Worm (Caenorhabditis elegans) whole organism, dauer: ENCODE measurements around the gene col-115.

ENCODE experiments used
- unc-62 ChIP-seq: sonication (generic microtip); optimal IDR thresholded peaks from 2 replicates; lab custom pipeline; 2017; ENCODE audit warnings: missing biosample characterization, missing genetic modification reagents, missing genetic modification characterization

col-115 gene

ce11 chrIV:8016694-8017093 is 28.2 kb downstream of the col-115 start, which contains the start of gene elpc-4:
Gene elpc-4 (plus strand): TSS chrIV:8016994.
- TF ChIP-seq unc-62 = no peak

- no peak for TF ChIP-seq unc-62
Observed at ce11 chrIV:8019772-8020496, 31.4 kb downstream of the col-115 start, which contains the start of gene dnc-4. Gene dnc-4 (minus strand): TSS chrIV:8019808.

ce11 chrIV:8022035-8022673 is 33.7 kb downstream of the col-115 start, which contains the start of gene C26B2.2:
Gene C26B2.2 (minus strand): TSS chrIV:8022122.
- no peak for TF ChIP-seq unc-62

- TF ChIP-seq unc-62 = no peak
Observed at ce11 chrIV:8023861-8024260, 35.4 kb downstream of the col-115 start.

ce11 chrIV:8026361-8026760 is 37.9 kb downstream of the col-115 start:
- no peak for TF ChIP-seq unc-62

ce11 chrIV:8027293-8027866 is 38.9 kb downstream of the col-115 start:
- TF ChIP-seq unc-62 = no peak

ce11 chrIV:8028372-8028771 is 39.9 kb downstream of the col-115 start:
- TF ChIP-seq unc-62 = no peak

- TF ChIP-seq unc-62 = no peak
Observed at ce11 chrIV:8029413-8029812, 40.9 kb downstream of the col-115 start, which contains the start of gene nhr-31. Gene nhr-31 (minus strand): TSS chrIV:8029513.

- TF ChIP-seq unc-62 = no peak
Observed at ce11 chrIV:8030099-8030498, 41.6 kb downstream of the col-115 start.

ce11 chrIV:8032135-8032915 is 43.8 kb downstream of the col-115 start:
- TF ChIP-seq unc-62 = no peak

- no peak for TF ChIP-seq unc-62
Observed at ce11 chrIV:8034182-8034581, 45.7 kb downstream of the col-115 start.

- TF ChIP-seq unc-62 = no peak
Observed at ce11 chrIV:8036492-8036891, 48.0 kb downstream of the col-115 start.

ce11 chrIV:8040610-8041317 is 52.3 kb downstream of the col-115 start:
- no peak for TF ChIP-seq unc-62
